Fruit fly (Drosophila melanogaster): ENCODE data around the gene Set.

Gene Set

DNA sequence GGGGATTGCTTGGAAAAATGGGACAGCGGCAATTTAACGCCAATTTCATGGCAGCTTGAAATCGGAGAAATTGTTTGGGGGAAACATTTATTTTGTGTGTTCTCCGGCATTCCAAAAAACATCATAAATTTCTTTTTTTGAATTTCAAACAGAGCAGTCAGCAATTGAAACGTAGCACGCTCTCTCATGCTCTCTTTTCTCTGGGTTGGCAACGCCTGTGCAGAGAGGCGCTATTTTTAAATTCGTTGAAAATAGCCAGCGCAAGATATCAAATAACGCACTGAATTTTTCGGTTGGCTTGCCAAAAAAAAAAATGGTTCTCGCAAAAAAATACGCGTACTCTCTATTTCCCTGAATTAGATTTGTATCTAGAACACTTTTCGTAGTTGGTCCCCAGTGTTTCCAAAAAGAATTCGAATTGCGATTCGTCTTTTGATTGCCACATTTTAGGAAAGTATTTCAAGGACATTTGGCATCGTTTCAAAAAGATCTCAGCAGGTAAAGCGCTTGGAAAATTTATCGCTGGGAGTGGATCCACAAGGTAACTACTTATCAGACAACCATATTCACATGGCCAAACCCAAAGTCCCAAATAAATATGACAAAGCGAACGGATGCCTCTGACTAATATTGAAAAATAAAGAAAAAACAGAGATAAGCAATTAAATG lies 22.8 kb downstream of the Set start (continued):
- TF ChIP-seq bab2 (GFP tag; optimal IDR thresholded peaks at IDR 0.05) (no peak), CG3995 (GFP tag; optimal IDR thresholded peaks at IDR 0.05) (no peak), Fer1 (GFP tag; optimal IDR thresholded peaks at IDR 0.05) (no peak), Pdp1 (GFP tag; optimal IDR thresholded peaks at IDR 0.05) (no peak), grn (GFP tag; optimal IDR thresholded peaks at IDR 0.05) (peak; percentile 60), ftz-f1 (GFP tag; optimal IDR thresholded peaks at IDR 0.05) (peak; percentile 74), CG8388 (GFP tag; optimal IDR thresholded peaks at IDR 0.05) (no peak), CG3726 (GFP tag; IDR thresholded peaks at IDR 0.05) (no peak), Eip74EF (GFP tag; optimal IDR thresholded peaks at IDR 0.05) (no peak), CG2678 (tag; optimal IDR thresholded peaks at IDR 0.05) (no peak), CG8478 (optimal IDR thresholded peaks at IDR 0.05) (no peak), dmrt11E (tag; optimal IDR thresholded peaks at IDR 0.05) (no peak), Max (GFP tag; optimal IDR thresholded peaks at IDR 0.05) (no peak), Dll (GFP tag; IDR thresholded peaks at IDR 0.05; ENCODE audit: partially characterized antibody) (no peak), CG3838 (GFP tag; optimal IDR thresholded peaks at IDR 0.05) (no peak), CG9817 (tag; optimal IDR thresholded peaks at IDR 0.05) (no peak), CG8924 (tag; optimal IDR thresholded peaks at IDR 0.05) (no peak), MESR4 (GFP tag; optimal IDR thresholded peaks at IDR 0.05) (no peak), Lhr (GFP tag; optimal IDR thresholded peaks at IDR 0.05) (peak; percentile 41), gce (GFP tag; IDR thresholded peaks at IDR 0.05) (no peak), stc (GFP tag; IDR thresholded peaks at IDR 0.05) (no peak), Ets65A (GFP tag) (no peak), caup (GFP tag; optimal IDR thresholded peaks at IDR 0.05; ENCODE audit: severe bottlenecking) (no peak), Neu2 (GFP tag; optimal IDR thresholded peaks at IDR 0.05; ENCODE audit: borderline replicate concordance) (no peak), nmo (GFP tag; optimal IDR thresholded peaks at IDR 0.05) (peak; percentile 21), CG13624 (GFP tag; optimal IDR thresholded peaks at IDR 0.05) (peak; percentile 3), CG3163 (GFP tag; optimal IDR thresholded peaks at IDR 0.05) (no peak), Dp (GFP tag; optimal IDR thresholded peaks at IDR 0.05) (peak; percentile 96), CG4282 (GFP tag; optimal IDR thresholded peaks at IDR 0.05) (peak; percentile 47), CoRest (tag; optimal IDR thresholded peaks at IDR 0.05) (peak; percentile 15), nerfin-1 (tag; optimal IDR thresholded peaks at IDR 0.05) (no peak), CG11456 (GFP tag; IDR thresholded peaks at IDR 0.05) (no peak), HmgD (GFP tag; optimal IDR thresholded peaks at IDR 0.05) (peak; percentile 29), CG16779 (GFP tag; IDR thresholded peaks at IDR 0.05) (no peak), Scr (GFP tag; IDR thresholded peaks at IDR 0.05; ENCODE audit: partially characterized antibody) (no peak), lola (GFP tag; optimal IDR thresholded peaks at IDR 0.05) (no peak), CG13424 (tag; optimal IDR thresholded peaks at IDR 0.05) (no peak), CG32767 (GFP tag; IDR thresholded peaks at IDR 0.05) (no peak), CG34376 (GFP tag; optimal IDR thresholded peaks at IDR 0.05) (peak; percentile 78), CG1792 (GFP tag; optimal IDR thresholded peaks at IDR 0.05) (peak; percentile 8)

dm6 chr3R:15286693-15287041 lies 23.3 kb downstream of the Set start:
- peak; percentile 8 for TF ChIP-seq CG12769 (tag; optimal IDR thresholded peaks at IDR 0.05)
- TF ChIP-seq ara (GFP tag; IDR thresholded peaks at IDR 0.05), result no peak
- peak; percentile 53 for TF ChIP-seq phol (tag; optimal IDR thresholded peaks at IDR 0.05)
- TF ChIP-seq fd102C (GFP tag; optimal IDR thresholded peaks at IDR 0.05), result no peak
- TF ChIP-seq Eip74EF (GFP tag; optimal IDR thresholded peaks at IDR 0.05), result peak in 1 of 2 experiments; percentile 4
- no peak for TF ChIP-seq sd (tag; optimal IDR thresholded peaks at IDR 0.05)
- TF ChIP-seq HmgZ (tag; optimal IDR thresholded peaks at IDR 0.05), result peak; percentile 30
- no peak for TF ChIP-seq CG10274 (GFP tag; optimal IDR thresholded peaks at IDR 0.05)
- TF ChIP-seq yki (optimal IDR thresholded peaks at IDR 0.05), result peak; percentile 87
- no peak for TF ChIP-seq dati (GFP tag; IDR thresholded peaks at IDR 0.05)
- TF ChIP-seq kni (GFP tag; optimal IDR thresholded peaks at IDR 0.05), result peak; percentile 69
- no peak for TF ChIP-seq CG34224 (GFP tag; IDR thresholded peaks at IDR 0.05; ENCODE audit: partially characterized antibody)
- TF ChIP-seq Antp (GFP tag; optimal IDR thresholded peaks at IDR 0.05), result no peak
- TF ChIP-seq CG9817 (tag; optimal IDR thresholded peaks at IDR 0.05), result no peak

Data from whole organism, embryonic.